Worm (Caenorhabditis elegans): ENCODE data around the gene K08D8.3.
"Not testable (repeated sequence)": the region's sequence is repeated elsewhere in the genome, so short reads cannot be mapped to it uniquely, and the experiment has no call there.

The K08D8.3 gene

DNA sequence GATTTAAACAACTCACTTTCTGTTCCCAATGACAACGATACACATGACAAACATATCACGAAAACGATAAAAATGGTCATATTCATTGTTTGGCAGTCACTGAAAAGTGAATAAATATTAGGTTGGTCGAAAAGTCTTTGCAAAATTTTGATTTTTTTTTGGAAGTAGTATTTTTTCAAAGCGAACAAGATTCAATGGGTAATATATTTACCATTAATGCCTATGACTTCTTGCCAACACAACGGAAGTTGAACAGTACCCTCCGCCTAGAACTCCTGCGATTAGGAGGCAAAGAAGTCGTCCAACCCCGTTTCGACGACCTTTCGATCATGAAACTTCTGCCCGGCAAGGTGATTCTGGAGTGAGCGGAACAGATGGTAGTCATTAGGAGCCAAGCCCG is 31.2 kb downstream of the K08D8.3 start, which contains the start of gene ZK896.1:
ZK896.1 (minus strand) TSS at position 101 of the 400 bp plus-strand sequence.
- not testable (repeated sequence) for TF ChIP-seq tbx-11 (GFP tag; IDR thresholded peaks at IDR 0.05); aly-1 (tag; optimal IDR thresholded peaks at IDR 0.05); ceh-36 (tag; optimal IDR thresholded peaks at IDR 0.05)

DNA sequence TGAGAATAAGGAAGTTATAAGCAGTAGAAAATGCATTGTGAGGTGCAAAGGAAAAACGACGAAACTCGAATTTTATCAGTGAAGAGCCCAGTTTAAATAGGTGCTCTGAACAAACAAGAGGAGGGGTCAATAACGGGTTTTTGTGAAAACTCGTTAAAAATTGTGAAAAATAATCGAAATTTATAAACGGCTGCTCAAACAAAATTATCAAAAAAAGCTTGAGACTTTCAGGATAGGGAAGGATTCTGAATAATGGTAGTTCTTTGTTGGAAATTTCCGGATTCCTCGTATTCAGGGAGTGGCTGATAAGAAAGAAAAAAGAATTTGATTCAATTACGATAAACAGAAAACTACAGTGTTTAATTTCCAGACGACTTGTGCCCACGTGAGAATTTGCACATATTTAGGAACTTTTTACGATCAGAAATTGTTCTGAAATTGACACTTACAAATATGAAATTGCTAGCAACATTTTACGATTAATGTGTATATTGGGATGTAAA is 35.0 kb downstream of the K08D8.3 start, which contains the start of gene clec-187:
clec-187 (minus strand) TSS at position 51 of the 503 bp plus-strand sequence.
- TF ChIP-seq flt-1 (GFP tag; IDR thresholded peaks at IDR 0.05), result no peak
- TF ChIP-seq scrt-1 (GFP tag; IDR thresholded peaks at IDR 0.05), result no peak
- no peak for TF ChIP-seq hmg-4 (GFP tag; optimal IDR thresholded peaks at IDR 0.05)
- no peak for TF ChIP-seq ceh-36 (tag; optimal IDR thresholded peaks at IDR 0.05)
- no peak for TF ChIP-seq tbx-11 (GFP tag; IDR thresholded peaks at IDR 0.05)
- TF ChIP-seq pes-1 (GFP tag; IDR thresholded peaks at IDR 0.05), result no peak
- TF ChIP-seq B0310.2 (tag; optimal IDR thresholded peaks at IDR 0.05), result no peak
- no peak for TF ChIP-seq F13C5.2 (tag; optimal IDR thresholded peaks at IDR 0.05)
- no peak for TF ChIP-seq ets-7 (tag; optimal IDR thresholded peaks at IDR 0.05)
- TF ChIP-seq tra-4 (tag; optimal IDR thresholded peaks at IDR 0.05), result no peak
- TF ChIP-seq hnd-1 (tag; optimal IDR thresholded peaks at IDR 0.05), result no peak
- TF ChIP-seq hmbx-1 (tag; optimal IDR thresholded peaks at IDR 0.05), result no peak
- no peak for TF ChIP-seq ama-1 (optimal IDR thresholded peaks at IDR 0.05)
- TF ChIP-seq aly-1 (tag; optimal IDR thresholded peaks at IDR 0.05), result no peak
- no peak for TF ChIP-seq tbx-37 (GFP tag; conservative IDR thresholded peaks at IDR 0.05)

DNA sequence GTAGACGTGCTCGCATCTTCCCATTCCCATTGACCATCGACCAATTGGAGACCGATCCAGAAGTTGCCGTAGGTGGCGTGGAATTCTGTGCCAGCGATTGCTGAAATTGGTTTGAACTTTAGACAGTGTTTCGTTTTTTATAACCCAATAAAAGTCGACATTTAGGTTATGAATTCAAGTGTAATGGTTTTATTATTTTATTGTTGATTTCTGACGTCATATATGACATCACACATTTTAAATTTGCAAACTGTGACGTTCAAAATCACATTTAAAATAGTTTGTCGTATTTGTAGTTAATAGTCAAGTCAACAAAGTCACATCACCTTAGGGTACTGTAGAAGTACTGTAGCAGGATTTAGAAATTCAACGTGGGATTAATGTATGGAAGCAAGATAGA is 36.1 kb downstream of the K08D8.3 start:
- TF ChIP-seq F13C5.2 (tag; optimal IDR thresholded peaks at IDR 0.05) (no peak), tra-4 (tag; optimal IDR thresholded peaks at IDR 0.05) (no peak), ama-1 (optimal IDR thresholded peaks at IDR 0.05) (no peak), aly-1 (tag; optimal IDR thresholded peaks at IDR 0.05) (no peak), pes-1 (GFP tag; IDR thresholded peaks at IDR 0.05) (no peak), ets-7 (tag; optimal IDR thresholded peaks at IDR 0.05) (no peak), hmg-4 (GFP tag; optimal IDR thresholded peaks at IDR 0.05) (no peak), tbx-11 (GFP tag; IDR thresholded peaks at IDR 0.05) (no peak), hmbx-1 (tag; optimal IDR thresholded peaks at IDR 0.05) (no peak), ceh-13 (GFP tag; optimal IDR thresholded peaks at IDR 0.05) (no peak), ceh-36 (tag; optimal IDR thresholded peaks at IDR 0.05) (no peak), B0310.2 (tag; optimal IDR thresholded peaks at IDR 0.05) (no peak), flt-1 (GFP tag; IDR thresholded peaks at IDR 0.05) (no peak), sea-1 (GFP tag; conservative IDR thresholded peaks at IDR 0.05) (no peak), scrt-1 (GFP tag; IDR thresholded peaks at IDR 0.05) (no peak), tbx-37 (GFP tag; conservative IDR thresholded peaks at IDR 0.05) (no peak), hnd-1 (tag; optimal IDR thresholded peaks at IDR 0.05) (no peak)

DNA sequence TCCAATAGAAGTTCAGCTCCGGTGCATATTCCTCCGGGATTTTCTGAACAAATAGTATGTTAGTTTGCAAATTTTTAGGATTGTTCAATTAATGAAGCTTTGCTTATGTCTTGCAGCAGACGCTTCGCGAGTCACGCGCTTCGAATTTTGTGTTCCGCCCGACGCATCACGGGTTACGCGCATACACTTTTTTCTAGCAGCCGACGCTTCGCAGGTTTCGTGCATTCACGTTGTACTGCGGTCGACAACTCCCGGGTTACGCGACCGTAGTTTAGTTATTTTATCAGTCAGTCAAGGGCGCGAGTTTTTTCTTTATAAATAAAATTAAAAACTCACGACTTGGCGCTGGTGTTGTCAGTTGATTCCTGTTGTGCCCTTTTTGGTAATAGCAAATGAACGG is 36.6 kb downstream of the K08D8.3 start:
- TF ChIP-seq hnd-1 (tag; optimal IDR thresholded peaks at IDR 0.05), result no peak
- no peak for TF ChIP-seq tbx-37 (GFP tag; conservative IDR thresholded peaks at IDR 0.05)
- TF ChIP-seq ceh-36 (tag; optimal IDR thresholded peaks at IDR 0.05), result no peak
- TF ChIP-seq hmbx-1 (tag; optimal IDR thresholded peaks at IDR 0.05), result no peak
- no peak for TF ChIP-seq pes-1 (GFP tag; IDR thresholded peaks at IDR 0.05)
- TF ChIP-seq F13C5.2 (tag; optimal IDR thresholded peaks at IDR 0.05), result no peak
- no peak for TF ChIP-seq scrt-1 (GFP tag; IDR thresholded peaks at IDR 0.05)
- TF ChIP-seq flt-1 (GFP tag; IDR thresholded peaks at IDR 0.05), result no peak
- TF ChIP-seq sea-1 (GFP tag; conservative IDR thresholded peaks at IDR 0.05), result no peak
- no peak for TF ChIP-seq tra-4 (tag; optimal IDR thresholded peaks at IDR 0.05)
- TF ChIP-seq ama-1 (optimal IDR thresholded peaks at IDR 0.05), result no peak
- no peak for TF ChIP-seq B0310.2 (tag; optimal IDR thresholded peaks at IDR 0.05)
- no peak for TF ChIP-seq ets-7 (tag; optimal IDR thresholded peaks at IDR 0.05)
- TF ChIP-seq aly-1 (tag; optimal IDR thresholded peaks at IDR 0.05), result no peak
- no peak for TF ChIP-seq tbx-11 (GFP tag; IDR thresholded peaks at IDR 0.05)
- TF ChIP-seq ceh-13 (GFP tag; optimal IDR thresholded peaks at IDR 0.05), result no peak

DNA sequence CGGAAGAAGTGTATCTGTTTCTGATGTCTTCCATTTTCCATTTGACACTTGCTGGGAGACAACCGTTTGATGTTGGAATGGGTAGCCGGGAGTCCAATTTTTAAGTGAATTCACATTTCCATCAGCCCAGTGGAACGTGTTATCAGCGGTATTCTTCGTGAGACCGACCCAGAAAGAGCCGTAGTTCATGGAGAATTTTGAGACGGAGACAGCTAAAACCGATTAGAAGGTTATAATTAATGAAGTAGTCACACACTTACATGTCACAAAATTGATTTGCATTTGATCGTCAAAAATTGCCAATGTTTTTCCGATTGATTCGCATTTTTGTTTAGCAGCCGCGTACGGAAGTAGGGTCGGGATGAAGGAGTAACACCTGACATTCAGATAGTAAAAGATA is 37.1 kb downstream of the K08D8.3 start:
- TF ChIP-seq ceh-36 (tag; optimal IDR thresholded peaks at IDR 0.05), result no peak
- TF ChIP-seq F13C5.2 (tag; optimal IDR thresholded peaks at IDR 0.05), result no peak
- no peak for TF ChIP-seq hmg-4 (GFP tag; optimal IDR thresholded peaks at IDR 0.05)
- no peak for TF ChIP-seq ets-7 (tag; optimal IDR thresholded peaks at IDR 0.05)
- TF ChIP-seq tbx-37 (GFP tag; conservative IDR thresholded peaks at IDR 0.05), result no peak
- no peak for TF ChIP-seq tbx-11 (GFP tag; IDR thresholded peaks at IDR 0.05)
- TF ChIP-seq flt-1 (GFP tag; IDR thresholded peaks at IDR 0.05), result no peak
- no peak for TF ChIP-seq aly-1 (tag; optimal IDR thresholded peaks at IDR 0.05)
- no peak for TF ChIP-seq tra-4 (tag; optimal IDR thresholded peaks at IDR 0.05)
- TF ChIP-seq ceh-13 (GFP tag; optimal IDR thresholded peaks at IDR 0.05), result no peak
- no peak for TF ChIP-seq hmbx-1 (tag; optimal IDR thresholded peaks at IDR 0.05)
- TF ChIP-seq B0310.2 (tag; optimal IDR thresholded peaks at IDR 0.05), result no peak
- no peak for TF ChIP-seq pes-1 (GFP tag; IDR thresholded peaks at IDR 0.05)
- TF ChIP-seq scrt-1 (GFP tag; IDR thresholded peaks at IDR 0.05), result no peak
- TF ChIP-seq sea-1 (GFP tag; conservative IDR thresholded peaks at IDR 0.05), result no peak
- TF ChIP-seq hnd-1 (tag; optimal IDR thresholded peaks at IDR 0.05), result no peak
- TF ChIP-seq ama-1 (optimal IDR thresholded peaks at IDR 0.05), result no peak

DNA sequence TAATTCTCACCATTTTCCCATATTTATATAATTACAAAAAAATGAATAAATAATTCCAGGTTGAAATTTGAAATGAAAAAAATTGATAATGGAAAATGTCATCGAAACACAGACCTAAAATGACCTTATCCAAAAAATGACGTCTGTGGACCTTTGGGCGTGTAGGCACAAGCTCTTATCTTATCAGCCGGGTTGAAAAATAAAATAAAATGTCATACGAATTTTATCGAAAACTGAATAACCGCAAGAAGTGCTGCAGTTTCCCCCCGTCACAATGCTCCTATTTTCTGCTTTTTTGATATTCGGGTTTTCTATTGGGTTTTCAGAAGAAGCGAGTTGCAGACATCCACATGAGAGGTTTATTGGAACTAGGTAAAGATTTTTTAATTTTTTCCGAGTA is 40.6 kb downstream of the K08D8.3 start, which contains the start of gene clec-186:
clec-186 (plus strand) TSS at position 226 of the 400 bp plus-strand sequence.
- TF ChIP-seq ceh-13 (GFP tag; optimal IDR thresholded peaks at IDR 0.05) (no peak), flt-1 (GFP tag; IDR thresholded peaks at IDR 0.05) (no peak), ceh-36 (tag; optimal IDR thresholded peaks at IDR 0.05) (no peak), sea-1 (GFP tag; conservative IDR thresholded peaks at IDR 0.05) (no peak), hnd-1 (tag; optimal IDR thresholded peaks at IDR 0.05) (no peak), tbx-11 (GFP tag; IDR thresholded peaks at IDR 0.05) (no peak), aly-1 (tag; optimal IDR thresholded peaks at IDR 0.05) (no peak), tbx-37 (GFP tag; conservative IDR thresholded peaks at IDR 0.05) (no peak), pes-1 (GFP tag; IDR thresholded peaks at IDR 0.05) (no peak)

DNA sequence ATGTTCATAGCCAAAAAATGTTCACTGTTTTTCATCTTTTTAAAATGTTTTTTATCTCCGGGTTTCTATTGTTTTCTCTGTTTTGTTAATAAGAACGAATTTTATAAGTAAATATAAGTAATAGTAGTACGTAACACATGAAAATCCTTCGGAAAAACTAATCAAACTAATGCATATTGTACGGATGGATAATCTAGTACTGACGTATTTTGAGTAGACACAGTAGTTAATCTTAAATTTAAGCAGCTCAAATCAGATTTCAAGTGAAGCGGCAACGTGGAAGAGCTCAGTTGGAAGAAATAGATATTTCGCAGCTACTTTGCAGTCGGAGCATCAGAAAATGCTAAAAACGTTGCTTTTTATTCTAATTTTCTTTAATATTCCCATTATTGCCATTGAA is 46.7 kb downstream of the K08D8.3 start, which contains the start of gene gcy-18:
gcy-18 (plus strand) TSS at position 301 of the 400 bp plus-strand sequence.
- no peak for TF ChIP-seq hmbx-1 (tag; optimal IDR thresholded peaks at IDR 0.05)
- no peak for TF ChIP-seq tbx-37 (GFP tag; conservative IDR thresholded peaks at IDR 0.05)
- no peak for TF ChIP-seq B0310.2 (tag; optimal IDR thresholded peaks at IDR 0.05)
- TF ChIP-seq F13C5.2 (tag; optimal IDR thresholded peaks at IDR 0.05), result no peak
- TF ChIP-seq ceh-36 (tag; optimal IDR thresholded peaks at IDR 0.05), result no peak
- no peak for TF ChIP-seq tra-4 (tag; optimal IDR thresholded peaks at IDR 0.05)
- TF ChIP-seq pes-1 (GFP tag; IDR thresholded peaks at IDR 0.05), result no peak
- TF ChIP-seq ceh-13 (GFP tag; optimal IDR thresholded peaks at IDR 0.05), result no peak
- TF ChIP-seq flt-1 (GFP tag; IDR thresholded peaks at IDR 0.05), result no peak
- TF ChIP-seq ama-1 (optimal IDR thresholded peaks at IDR 0.05), result no peak
- no peak for TF ChIP-seq aly-1 (tag; optimal IDR thresholded peaks at IDR 0.05)
- TF ChIP-seq ets-7 (tag; optimal IDR thresholded peaks at IDR 0.05), result no peak
- TF ChIP-seq tbx-11 (GFP tag; IDR thresholded peaks at IDR 0.05), result no peak
- TF ChIP-seq sea-1 (GFP tag; conservative IDR thresholded peaks at IDR 0.05), result no peak
- no peak for TF ChIP-seq hnd-1 (tag; optimal IDR thresholded peaks at IDR 0.05)
- TF ChIP-seq scrt-1 (GFP tag; IDR thresholded peaks at IDR 0.05), result no peak
- no peak for TF ChIP-seq hmg-4 (GFP tag; optimal IDR thresholded peaks at IDR 0.05)
